Fruit fly (Drosophila melanogaster) whole organism, pupa: ENCODE measurements around the gene CG11726.

Experiments
- CG10348 ChIP-seq: fragments of 200-800 bp; sonication (Bioruptor generic); IDR thresholded peaks from 2 replicates; pipeline ENCODE4 v1.3.6; 2022; ENCODE audit warnings: missing biosample characterization, missing genetic modification characterization
- CG12605 ChIP-seq: fragments of 200-800 bp; sonication (Bioruptor generic); IDR thresholded peaks from 2 replicates; pipeline ENCODE4 v1.3.6; 2022; ENCODE audit warnings: missing biosample characterization, missing genetic modification characterization
- CG13204 ChIP-seq: fragments of 200-800 bp; sonication (Bioruptor generic); optimal IDR thresholded peaks from 2 replicates; lab custom pipeline; 2018; ENCODE audit warnings: missing biosample characterization, mild to moderate bottlenecking, missing genetic modification characterization, moderate library complexity
- CG14655 ChIP-seq: fragments of 200-800 bp; sonication (Bioruptor generic); optimal IDR thresholded peaks from 3 replicates; lab custom pipeline; 2017; ENCODE audit warnings: mild to moderate bottlenecking, missing biosample characterization, missing genetic modification reagents, missing genetic modification characterization
- CG15710 ChIP-seq: fragments of 200-800 bp; sonication (Bioruptor generic); optimal IDR thresholded peaks from 2 replicates; lab custom pipeline; 2018; ENCODE audit warnings: missing biosample characterization, mild to moderate bottlenecking, missing genetic modification characterization, moderate library complexity
- CG17806 ChIP-seq: fragments of 200-800 bp; sonication (Bioruptor generic); optimal IDR thresholded peaks from 2 replicates; lab custom pipeline; 2018; ENCODE audit warnings: missing biosample characterization, mild to moderate bottlenecking, missing genetic modification characterization, moderate library complexity
- CG32121 ChIP-seq: fragments of 200-800 bp; sonication (Bioruptor generic); IDR thresholded peaks from 2 replicates; pipeline ENCODE4 v1.3.6; 2022; ENCODE audit warnings: missing biosample characterization, missing genetic modification characterization
- CG34367 ChIP-seq: fragments of 200-800 bp; sonication (Bioruptor generic); optimal IDR thresholded peaks from 2 replicates; lab custom pipeline; 2018; ENCODE audit warnings: missing biosample characterization, mild to moderate bottlenecking, missing genetic modification characterization
- CG4496 ChIP-seq: fragments of 200-800 bp; sonication (Bioruptor generic); IDR thresholded peaks from 3 replicates; pipeline ENCODE4 v1.3.6; 2022; ENCODE audit warnings: missing biosample characterization, missing genetic modification characterization
- CG8159 ChIP-seq: fragments of 200-800 bp; sonication (Bioruptor generic); optimal IDR thresholded peaks from 3 replicates; lab custom pipeline; 2018; ENCODE audit warnings: missing biosample characterization, mild to moderate bottlenecking, missing genetic modification characterization, moderate library complexity
- CG8301 ChIP-seq: fragments of 200-800 bp; sonication (Bioruptor generic); optimal IDR thresholded peaks from 2 replicates; lab custom pipeline; 2018; ENCODE audit warnings: missing biosample characterization, mild to moderate bottlenecking, missing genetic modification characterization
- CG9948 ChIP-seq: fragments of 200-800 bp; sonication (Bioruptor generic); optimal IDR thresholded peaks from 2 replicates; lab custom pipeline; 2018; ENCODE audit warnings: missing biosample characterization, mild to moderate bottlenecking, missing genetic modification characterization, moderate library complexity
- D1 ChIP-seq: fragments of 200-800 bp; sonication (Bioruptor generic); optimal IDR thresholded peaks from 2 replicates; lab custom pipeline; 2018; ENCODE audit warnings: missing biosample characterization, mild to moderate bottlenecking, missing genetic modification characterization, moderate library complexity
- EcR ChIP-seq: fragments of 200-800 bp; sonication (Bioruptor generic); optimal IDR thresholded peaks from 3 replicates; lab custom pipeline; 2019; ENCODE audit warnings: missing biosample characterization, missing genetic modification characterization, mild to moderate bottlenecking, moderate library complexity, missing genetic modification reagents
- Ets98B ChIP-seq: fragments of 200-800 bp; sonication (Bioruptor generic); IDR thresholded peaks from 2 replicates; pipeline ENCODE4 v1.3.6; 2022; ENCODE audit warnings: missing biosample characterization, missing genetic modification characterization
- Pif1A ChIP-seq: fragments of 200-800 bp; sonication (Bioruptor generic); optimal IDR thresholded peaks from 3 replicates; lab custom pipeline; 2016; ENCODE audit warnings: missing biosample characterization, missing genetic modification characterization
- Pif1B ChIP-seq: fragments of 200-800 bp; sonication (Bioruptor generic); optimal IDR thresholded peaks from 3 replicates; lab custom pipeline; 2016; ENCODE audit warnings: missing biosample characterization, missing genetic modification characterization
- Snoo ChIP-seq: fragments of 200-800 bp; sonication (Bioruptor generic); optimal IDR thresholded peaks from 3 replicates; lab custom pipeline; 2017; ENCODE audit warnings: missing biosample characterization, mild to moderate bottlenecking, missing genetic modification characterization, inconsistent platforms
- fd96Ca ChIP-seq: fragments of 200-800 bp; sonication (Bioruptor generic); IDR thresholded peaks from 3 replicates; pipeline ENCODE4 v1.3.6; 2022; ENCODE audit warnings: missing biosample characterization, missing genetic modification characterization
- gl ChIP-seq: fragments of 200-800 bp; sonication (Bioruptor generic); optimal IDR thresholded peaks from 2 replicates; lab custom pipeline; 2018; ENCODE audit warnings: missing biosample characterization, mild to moderate bottlenecking, missing genetic modification characterization
- rn ChIP-seq: fragments of 200-800 bp; sonication (Bioruptor generic); IDR thresholded peaks from 2 replicates; pipeline ENCODE4 v1.3.6; 2022; ENCODE audit warnings: missing biosample characterization, missing genetic modification characterization

CG11726 gene

DNA sequence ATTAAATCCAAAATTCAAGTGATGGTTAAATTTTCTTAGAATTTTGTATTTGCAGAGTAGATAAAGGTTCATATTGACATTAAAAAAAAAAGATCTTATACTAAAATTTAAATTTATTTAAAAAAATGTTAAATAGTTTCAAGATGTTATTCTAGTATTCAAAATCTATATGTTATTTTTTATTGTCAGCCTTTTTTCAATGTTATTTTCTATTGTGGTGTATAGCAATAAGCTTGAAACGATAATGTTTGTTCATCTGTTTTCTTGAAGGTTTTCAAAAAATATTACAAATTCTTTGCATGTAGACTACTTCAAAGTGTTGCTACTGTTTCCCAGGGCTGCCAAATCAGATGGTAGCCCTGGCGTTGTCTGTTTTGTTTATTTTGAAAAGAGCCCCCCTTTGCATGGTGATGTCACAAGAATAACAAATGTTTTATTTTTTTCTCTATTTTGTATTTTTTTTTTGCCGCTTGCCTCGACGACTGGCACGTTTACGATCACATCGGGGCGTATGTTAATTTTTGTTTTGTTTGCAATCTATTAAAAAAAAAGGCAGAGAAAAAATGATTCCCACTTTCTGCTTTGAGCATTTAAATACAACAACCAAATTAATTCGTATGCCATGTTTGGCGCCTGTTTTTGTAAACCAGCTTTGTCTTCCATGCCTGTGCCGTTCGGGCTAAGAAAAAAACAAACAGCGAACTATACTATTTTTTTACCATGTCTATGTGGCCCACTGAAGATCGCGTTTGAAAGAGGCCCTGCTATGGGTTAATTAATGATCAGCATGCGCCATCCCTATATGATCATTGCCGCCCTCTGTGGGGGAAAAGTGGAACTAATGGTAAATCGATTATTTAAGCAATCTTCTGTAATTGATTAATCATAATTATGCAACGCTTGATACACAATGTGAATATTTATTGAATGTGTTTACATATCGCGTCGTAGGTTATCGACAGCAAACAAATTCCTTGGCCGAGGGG lies 43.5 kb upstream of the CG11726 start:
- TF ChIP-seq CG34367 (peak; percentile 2), CG14655 (GFP tag; lab: Kevin White, UChicago) (peak; percentile 62), Pif1B (GFP tag; lab: Kevin White, UChicago) (peak; percentile 55), CG9948 (tag; lab: Kevin White, UChicago) (peak; percentile 31), CG32121 (GFP tag; lab: Robert Waterston, UW) (peak; percentile 79), CG8159 (tag; lab: Kevin White, UChicago) (peak; percentile 44), Pif1A (GFP tag; lab: Kevin White, UChicago) (peak; percentile 70), gl (tag; lab: Kevin White, UChicago) (no peak), fd96Ca (GFP tag; lab: Robert Waterston, UW) (peak; percentile 88), CG13204 (GFP tag; lab: Kevin White, UChicago) (no peak), rn (GFP tag; lab: Robert Waterston, UW) (no peak; the same call in 1 of the 2 replicates), CG17806 (peak; percentile 25), D1 (tag; lab: Kevin White, UChicago) (no peak), EcR (GFP tag; lab: Kevin White, UChicago) (no peak), Snoo (tag; lab: Kevin White, UChicago) (no peak), CG10348 (GFP tag; lab: Robert Waterston, UW) (no peak), CG15710 (tag; lab: Kevin White, UChicago) (no peak), Ets98B (GFP tag; lab: Robert Waterston, UW) (peak; percentile 78), CG12605 (peak; percentile 92), CG8301 (tag; lab: Kevin White, UChicago) (peak; percentile 24), CG4496 (peak; percentile 91)

DNA sequence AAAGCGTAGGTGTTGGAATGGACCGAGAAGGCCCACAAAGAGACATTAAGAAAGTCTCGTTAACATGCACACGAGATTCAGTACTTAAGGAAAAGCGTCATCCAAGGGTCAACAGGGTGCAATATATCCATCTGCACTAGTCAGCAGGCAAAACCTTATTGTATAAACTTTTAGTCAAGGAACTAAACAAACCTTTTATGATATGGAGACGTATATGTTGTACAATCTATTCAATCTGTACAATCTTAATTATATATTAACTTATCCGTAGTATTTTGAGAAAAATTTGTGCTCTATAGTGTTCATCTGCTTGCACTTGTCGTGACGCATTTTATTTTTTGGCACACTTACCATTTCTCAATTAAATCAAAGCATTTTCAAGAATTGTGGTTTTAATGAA lies 42.8 kb upstream of the CG11726 start:
- TF ChIP-seq CG15710 (tag; lab: Kevin White, UChicago): no peak
- TF ChIP-seq Snoo (tag; lab: Kevin White, UChicago): peak; percentile 18
- TF ChIP-seq CG32121 (GFP tag; lab: Robert Waterston, UW): peak; percentile 28; the same call in 1 of the 2 replicates
- TF ChIP-seq CG14655 (GFP tag; lab: Kevin White, UChicago): no peak
- TF ChIP-seq CG4496: peak; percentile 70; the same call in 2 of the 3 replicates
- peak; percentile 3 for TF ChIP-seq Pif1B (GFP tag; lab: Kevin White, UChicago)
- 0 out of 2 replicates have a peak, but pooled peaks have one; percentile 16 for TF ChIP-seq Ets98B (GFP tag; lab: Robert Waterston, UW)
- TF ChIP-seq CG34367: peak; percentile 6
- no peak for TF ChIP-seq rn (GFP tag; lab: Robert Waterston, UW)
- no peak for TF ChIP-seq fd96Ca (GFP tag; lab: Robert Waterston, UW)
- no peak for TF ChIP-seq Pif1A (GFP tag; lab: Kevin White, UChicago)
- no peak for TF ChIP-seq CG8301 (tag; lab: Kevin White, UChicago)
- TF ChIP-seq CG12605: peak; percentile 66
- TF ChIP-seq CG17806: no peak

DNA sequence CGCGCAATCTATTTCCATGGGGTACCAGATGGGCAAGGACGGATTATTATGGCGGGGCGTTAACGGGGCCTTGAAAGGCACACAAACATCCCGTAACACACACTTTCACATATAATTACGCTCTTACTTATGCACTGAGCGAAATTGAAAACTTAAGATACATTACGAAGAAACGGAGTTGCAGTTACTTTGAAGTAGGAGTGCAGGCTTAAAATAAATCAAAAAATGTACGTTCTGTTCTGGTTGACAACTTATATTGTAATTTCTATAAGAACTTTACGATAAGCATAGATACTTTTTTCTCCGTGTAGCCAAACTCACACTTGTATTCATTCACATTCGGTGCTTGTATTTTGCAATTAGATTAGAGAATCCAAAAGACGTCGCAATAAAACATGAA lies 41.5 kb upstream of the CG11726 start:
- TF ChIP-seq Snoo (tag; lab: Kevin White, UChicago) (peak; percentile 68), D1 (tag; lab: Kevin White, UChicago) (no peak), Pif1A (GFP tag; lab: Kevin White, UChicago) (peak; percentile 62), CG10348 (GFP tag; lab: Robert Waterston, UW) (no peak), CG14655 (GFP tag; lab: Kevin White, UChicago) (peak; percentile 63), CG17806 (peak; percentile 19), CG9948 (tag; lab: Kevin White, UChicago) (no peak), Pif1B (GFP tag; lab: Kevin White, UChicago) (peak; percentile 46), CG32121 (GFP tag; lab: Robert Waterston, UW) (peak; percentile 61; the same call in 1 of the 2 replicates), fd96Ca (GFP tag; lab: Robert Waterston, UW) (peak; percentile 65; the same call in 2 of the 3 replicates), CG4496 (peak; percentile 71; the same call in 2 of the 3 replicates), EcR (GFP tag; lab: Kevin White, UChicago) (no peak), CG8159 (tag; lab: Kevin White, UChicago) (peak; percentile 26), rn (GFP tag; lab: Robert Waterston, UW) (no peak), Ets98B (GFP tag; lab: Robert Waterston, UW) (peak; percentile 39; the same call in 1 of the 2 replicates), CG13204 (GFP tag; lab: Kevin White, UChicago) (no peak), CG12605 (no peak; the same call in 1 of the 2 replicates), CG34367 (no peak), CG8301 (tag; lab: Kevin White, UChicago) (peak; percentile 40), gl (tag; lab: Kevin White, UChicago) (no peak), CG15710 (tag; lab: Kevin White, UChicago) (no peak)
- TF ChIP-seq, all 21 proteins: peak for 11

DNA sequence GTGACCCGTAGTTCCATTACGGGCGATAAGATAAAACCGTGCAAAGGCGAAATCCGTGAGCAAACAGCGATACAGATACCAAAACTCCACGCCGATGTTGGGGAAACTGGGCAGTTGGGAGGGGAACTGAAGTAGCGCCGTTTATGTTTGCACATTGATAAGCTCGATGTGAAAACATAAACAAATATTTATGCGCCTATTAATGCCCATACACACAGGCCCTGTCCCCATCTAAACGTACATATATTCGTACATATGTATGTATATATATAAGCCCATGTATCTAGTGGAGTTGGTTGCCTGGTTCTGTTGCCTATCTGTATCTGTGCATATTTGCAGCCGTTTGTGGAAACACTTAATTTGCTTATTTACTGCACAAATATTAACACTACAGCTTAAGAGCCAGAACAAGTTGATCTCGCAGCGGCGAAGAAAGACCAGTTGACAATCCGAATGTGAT lies 40.2 kb upstream of the CG11726 start:
- TF ChIP-seq CG32121 (GFP tag; lab: Robert Waterston, UW) (0 out of 2 replicates have a peak, but pooled peaks have one; percentile 55), CG4496 (no peak), fd96Ca (GFP tag; lab: Robert Waterston, UW) (peak; percentile 61; the same call in 2 of the 3 replicates), Pif1B (GFP tag; lab: Kevin White, UChicago) (peak; percentile 87), CG8159 (tag; lab: Kevin White, UChicago) (peak; percentile 77), CG15710 (tag; lab: Kevin White, UChicago) (peak; percentile 68), CG13204 (GFP tag; lab: Kevin White, UChicago) (peak; percentile 73), CG34367 (peak; percentile 79), CG8301 (tag; lab: Kevin White, UChicago) (peak; percentile 48), Ets98B (GFP tag; lab: Robert Waterston, UW) (0 out of 2 replicates have a peak, but pooled peaks have one; percentile 35), D1 (tag; lab: Kevin White, UChicago) (no peak), rn (GFP tag; lab: Robert Waterston, UW) (no peak), CG14655 (GFP tag; lab: Kevin White, UChicago) (peak; percentile 75), CG10348 (GFP tag; lab: Robert Waterston, UW) (no peak), EcR (GFP tag; lab: Kevin White, UChicago) (peak; percentile 53), Pif1A (GFP tag; lab: Kevin White, UChicago) (peak; percentile 90), gl (tag; lab: Kevin White, UChicago) (peak; percentile 85), Snoo (tag; lab: Kevin White, UChicago) (peak; percentile 74), CG9948 (tag; lab: Kevin White, UChicago) (peak; percentile 48), CG17806 (peak; percentile 65), CG12605 (peak; percentile 53)
